Fruit fly (Drosophila melanogaster): ENCODE results near the gene CG11417.

Gene CG11417

dm6 chrX:1353322-1354212 is at the start of gene CG11417, which contains the start of gene CG12773:
TSS of gene CG11417 (plus strand) at chrX:1354014.
TSS of gene CG12773 (minus strand) at chrX:1353981.
- no peak for TF ChIP-seq noc (tag; optimal IDR thresholded peaks at IDR 0.05)

- no peak for TF ChIP-seq noc (tag; optimal IDR thresholded peaks at IDR 0.05)
Measured at dm6 chrX:1308444-1308843, 45.4 kb upstream of the CG11417 start.

- no peak for TF ChIP-seq noc (tag; optimal IDR thresholded peaks at IDR 0.05)
Measured at dm6 chrX:1311218-1311617, 42.6 kb upstream of the CG11417 start.

- TF ChIP-seq noc (tag; optimal IDR thresholded peaks at IDR 0.05): no peak
Measured at dm6 chrX:1312510-1312909, 41.3 kb upstream of the CG11417 start.

- no peak for TF ChIP-seq noc (tag; optimal IDR thresholded peaks at IDR 0.05)
Measured at dm6 chrX:1320144-1320981, 33.5 kb upstream of the CG11417 start.

- no peak for TF ChIP-seq noc (tag; optimal IDR thresholded peaks at IDR 0.05)
Measured at dm6 chrX:1321043-1321442, 32.8 kb upstream of the CG11417 start.

- TF ChIP-seq noc (tag; optimal IDR thresholded peaks at IDR 0.05): no peak
Measured at dm6 chrX:1321664-1322063, 32.1 kb upstream of the CG11417 start.

dm6 chrX:1322214-1322613 is 31.6 kb upstream of the CG11417 start, which contains the start of gene DAAM:
TSS of gene DAAM (minus strand) at chrX:1322362.
- no peak for TF ChIP-seq noc (tag; optimal IDR thresholded peaks at IDR 0.05)

- no peak for TF ChIP-seq noc (tag; optimal IDR thresholded peaks at IDR 0.05)
Measured at dm6 chrX:1337998-1338397, 15.8 kb upstream of the CG11417 start.

dm6 chrX:1341528-1341927 is 12.3 kb upstream of the CG11417 start, which contains the start of gene CG11409:
TSS of gene CG11409 (minus strand) at chrX:1341587.
- TF ChIP-seq noc (tag; optimal IDR thresholded peaks at IDR 0.05): no peak

dm6 chrX:1341944-1342392 is 11.8 kb upstream of the CG11417 start, which contains the start of gene Naa30A:
TSS of gene Naa30A (plus strand) at chrX:1342106.
- TF ChIP-seq noc (tag; optimal IDR thresholded peaks at IDR 0.05): no peak

- TF ChIP-seq noc (tag; optimal IDR thresholded peaks at IDR 0.05): no peak
Measured at dm6 chrX:1346256-1346655, 7.6 kb upstream of the CG11417 start, which contains the start of gene Tsp2A. TSS of gene Tsp2A (plus strand) at chrX:1346553.

dm6 chrX:1346833-1347232 is 7.0 kb upstream of the CG11417 start:
- no peak for TF ChIP-seq noc (tag; optimal IDR thresholded peaks at IDR 0.05)

- no peak for TF ChIP-seq noc (tag; optimal IDR thresholded peaks at IDR 0.05)
Measured at dm6 chrX:1349255-1349654, 4.6 kb upstream of the CG11417 start, which contains the start of gene MTPAP. TSS of gene MTPAP (minus strand) at chrX:1349357.

dm6 chrX:1357501-1357900 is 3.7 kb downstream of the CG11417 start, which contains the start of gene png:
TSS of gene png (minus strand) at chrX:1357601.
- no peak for TF ChIP-seq noc (tag; optimal IDR thresholded peaks at IDR 0.05)

- no peak for TF ChIP-seq noc (tag; optimal IDR thresholded peaks at IDR 0.05)
Measured at dm6 chrX:1368949-1369348, 15.1 kb downstream of the CG11417 start, which contains the start of gene CG14770. TSS of gene CG14770 (plus strand) at chrX:1369249.

Measured in whole organism, larva.